Worm (Caenorhabditis elegans) whole organism, L4 larva: ENCODE measurements around the gene tsfm-1.

Experiments
- F10B5.3 ChIP-seq: sonication (generic microtip); optimal IDR thresholded peaks from 2 replicates; lab custom pipeline; 2016; ENCODE audit warnings: mild to moderate bottlenecking, missing genetic modification characterization, missing compliant biosample characterization
- F26F4.8 ChIP-seq: fragments of 200-800 bp; sonication (Bioruptor generic); conservative IDR thresholded peaks from 2 replicates; pipeline ENCODE4 v1.3.6; 2022; ENCODE audit warnings: missing genetic modification characterization, missing compliant biosample characterization
- F49E8.2 ChIP-seq: sonication (generic microtip); optimal IDR thresholded peaks from 2 replicates; lab custom pipeline; 2016; ENCODE audit warnings: missing compliant biosample characterization, mild to moderate bottlenecking, missing genetic modification characterization, borderline replicate concordance
- T26A8.4 ChIP-seq: fragments of 200-800 bp; sonication (Bioruptor generic); IDR thresholded peaks from 2 replicates; pipeline ENCODE4 v1.3.6; 2022; ENCODE audit warnings: missing genetic modification characterization, missing compliant biosample characterization
- aha-1 ChIP-seq: fragments of 150-350 bp; peaks from one replicate; lab custom pipeline; 2014; ENCODE audit warnings: missing biosample characterization, missing genetic modification characterization
- ceh-20 ChIP-seq: fragments of 200-800 bp; sonication (Bioruptor generic); IDR thresholded peaks from 2 replicates; pipeline ENCODE4 v1.3.6; 2022; ENCODE audit warnings: missing genetic modification reagents, missing genetic modification characterization, missing compliant biosample characterization
- ceh-32 ChIP-seq: sonication (generic microtip); optimal IDR thresholded peaks from 2 replicates; lab custom pipeline; 2016; ENCODE audit warnings: mild to moderate bottlenecking, missing genetic modification characterization, missing compliant biosample characterization; ENCODE audit not compliant: poor library complexity
- ceh-44 ChIP-seq: fragments of 200-800 bp; sonication (Bioruptor generic); IDR thresholded peaks from 2 replicates; pipeline ENCODE4 v1.3.6; 2022; ENCODE audit warnings: missing genetic modification reagents, missing genetic modification characterization, missing compliant biosample characterization
- ceh-82 ChIP-seq: sonication (generic microtip); optimal IDR thresholded peaks from 2 replicates; lab custom pipeline; 2017; ENCODE audit warnings: missing biosample characterization, missing genetic modification characterization
- daf-12 ChIP-seq: fragments of 150-350 bp; optimal IDR thresholded peaks from 2 replicates; lab custom pipeline; 2014; ENCODE audit warnings: missing biosample characterization, missing genetic modification reagents, missing genetic modification characterization
- daf-16 ChIP-seq, 3 experiments: sonication (generic microtip); optimal IDR thresholded peaks; 2 replicates each; lab custom pipeline; 2016 to 2017; ENCODE audit warnings: missing genetic modification characterization in 3 of 3, missing genetic modification reagents in 3 of 3, mild to moderate bottlenecking in 2 of 3, missing compliant biosample characterization in 2 of 3, missing biosample characterization in 1 of 3, moderate library complexity in 1 of 3
- daf-19 ChIP-seq: fragments of 200-800 bp; sonication (Bioruptor generic); conservative IDR thresholded peaks from 2 replicates; pipeline ENCODE4 v1.3.6; 2022; ENCODE audit warnings: missing genetic modification characterization, missing compliant biosample characterization
- dmd-8 ChIP-seq: fragments of 200-800 bp; sonication (Bioruptor generic); IDR thresholded peaks from 2 replicates; pipeline ENCODE4 v1.3.6; 2022; ENCODE audit warnings: missing genetic modification characterization, missing compliant biosample characterization
- dmd-9 ChIP-seq: fragments of 200-800 bp; sonication (Bioruptor generic); IDR thresholded peaks from 2 replicates; pipeline ENCODE4 v1.3.6; 2022; ENCODE audit warnings: missing genetic modification reagents, missing genetic modification characterization, missing compliant biosample characterization
- dpl-1 ChIP-seq: fragments of 150-350 bp; optimal IDR thresholded peaks from 2 replicates; lab custom pipeline; 2014; ENCODE audit warnings: missing biosample characterization, missing genetic modification reagents, missing genetic modification characterization
- duxl-1 ChIP-seq: sonication (generic microtip); optimal IDR thresholded peaks from 2 replicates; lab custom pipeline; 2016; ENCODE audit warnings: mild to moderate bottlenecking, missing genetic modification characterization, moderate library complexity, missing compliant biosample characterization; ENCODE audit not compliant: poor library complexity
- egl-27 ChIP-seq: sonication (generic microtip); optimal IDR thresholded peaks from 3 replicates; lab custom pipeline; 2017; ENCODE audit warnings: missing biosample characterization, missing genetic modification reagents, missing genetic modification characterization
- egl-43 ChIP-seq: fragments of 200-800 bp; sonication (Bioruptor generic); IDR thresholded peaks from 2 replicates; pipeline ENCODE4 v1.3.6; 2022; ENCODE audit warnings: missing genetic modification reagents, missing genetic modification characterization, missing compliant biosample characterization
- fos-1 ChIP-seq: fragments of 150-350 bp; optimal IDR thresholded peaks from 2 replicates; lab custom pipeline; 2014; ENCODE audit warnings: missing biosample characterization, missing genetic modification characterization
- gei-8 ChIP-seq: fragments of 200-800 bp; sonication (Bioruptor generic); optimal IDR thresholded peaks from 2 replicates; lab custom pipeline; 2018; ENCODE audit warnings: mild to moderate bottlenecking, missing genetic modification characterization, missing compliant biosample characterization
- hlh-30 ChIP-seq: sonication (generic microtip); optimal IDR thresholded peaks from 2 replicates; lab custom pipeline; 2017; ENCODE audit warnings: antibody characterized with exemption, mild to moderate bottlenecking, missing genetic modification characterization, missing compliant biosample characterization; ENCODE audit not compliant: insufficient read depth
- jun-1 ChIP-seq: fragments of 150-350 bp; optimal IDR thresholded peaks from 2 replicates; lab custom pipeline; 2014; ENCODE audit warnings: missing biosample characterization, missing genetic modification reagents, missing genetic modification characterization
- lin-1 ChIP-seq: fragments of 200-800 bp; sonication (Bioruptor generic); IDR thresholded peaks from 2 replicates; pipeline ENCODE4 v1.3.6; 2022; ENCODE audit warnings: missing genetic modification reagents, missing genetic modification characterization, missing compliant biosample characterization
- lin-13 ChIP-seq: fragments of 150-350 bp; optimal IDR thresholded peaks from 2 replicates; lab custom pipeline; 2014; ENCODE audit warnings: missing biosample characterization, missing genetic modification reagents, missing genetic modification characterization
- lin-15B ChIP-seq: fragments of 150-350 bp; sonication (generic microtip); optimal IDR thresholded peaks from 3 replicates; lab custom pipeline; 2014; ENCODE audit warnings: missing biosample characterization, missing genetic modification characterization
- lin-38 ChIP-seq: fragments of 200-800 bp; sonication (Bioruptor generic); IDR thresholded peaks from 2 replicates; pipeline ENCODE4 v1.3.6; 2022; ENCODE audit warnings: missing genetic modification reagents, missing genetic modification characterization, missing compliant biosample characterization
- lir-3 ChIP-seq: sonication (generic microtip); optimal IDR thresholded peaks from 2 replicates; lab custom pipeline; 2016; ENCODE audit warnings: mild to moderate bottlenecking, missing genetic modification characterization, missing compliant biosample characterization
- madf-5 ChIP-seq, 2 experiments: fragments of 200-800 bp; sonication (Bioruptor generic); IDR thresholded peaks; 2 replicates each; pipeline ENCODE4 v1.3.6; 2022; ENCODE audit warnings: missing compliant biosample characterization in 2 of 2, missing genetic modification characterization in 2 of 2
- mdl-1 ChIP-seq, 2 experiments: fragments of 150-350 bp in 1 of 2; sonication (generic microtip) in 1 of 2; optimal IDR thresholded peaks; 2 replicates each; lab custom pipeline; 2014 to 2017; ENCODE audit warnings: missing biosample characterization in 2 of 2, missing genetic modification characterization in 2 of 2
- mxl-3 ChIP-seq: fragments of 200-800 bp; sonication (Bioruptor generic); optimal IDR thresholded peaks from 2 replicates; lab custom pipeline; 2018; ENCODE audit warnings: mild to moderate bottlenecking, missing genetic modification characterization, missing compliant biosample characterization
- nhr-11 ChIP-seq: fragments of 150-350 bp; optimal IDR thresholded peaks from 2 replicates; lab custom pipeline; 2014; ENCODE audit warnings: missing biosample characterization, missing genetic modification characterization
- nhr-25 ChIP-seq: sonication (generic microtip); optimal IDR thresholded peaks from 2 replicates; lab custom pipeline; 2017; ENCODE audit warnings: missing genetic modification characterization, mild to moderate bottlenecking, missing compliant biosample characterization, antibody characterized with exemption, moderate library complexity, borderline replicate concordance; ENCODE audit not compliant: insufficient read depth
- nhr-28 ChIP-seq: fragments of 150-350 bp; optimal IDR thresholded peaks from 2 replicates; lab custom pipeline; 2014; ENCODE audit warnings: missing biosample characterization, missing genetic modification characterization
- nhr-41 ChIP-seq: fragments of 200-800 bp; sonication (Bioruptor generic); IDR thresholded peaks from 2 replicates; pipeline ENCODE4 v1.3.6; 2022; ENCODE audit warnings: missing genetic modification reagents, missing genetic modification characterization, missing compliant biosample characterization
- nhr-42 ChIP-seq: fragments of 200-800 bp; sonication (Bioruptor generic); IDR thresholded peaks from 2 replicates; pipeline ENCODE4 v1.3.6; 2022; ENCODE audit warnings: missing genetic modification characterization, missing compliant biosample characterization
- php-3 ChIP-seq: fragments of 200-800 bp; sonication (Bioruptor generic); IDR thresholded peaks from 2 replicates; pipeline ENCODE4 v1.3.6; 2022; ENCODE audit warnings: missing genetic modification reagents, missing genetic modification characterization, missing compliant biosample characterization
- rbr-2 ChIP-seq: sonication (generic microtip); optimal IDR thresholded peaks from 2 replicates; lab custom pipeline; 2016; ENCODE audit warnings: missing genotype, missing genetic modification characterization, missing compliant biosample characterization
- saeg-2 ChIP-seq: fragments of 200-800 bp; sonication (Bioruptor generic); IDR thresholded peaks from 2 replicates; pipeline ENCODE4 v1.3.6; 2022; ENCODE audit warnings: missing genetic modification reagents, missing genetic modification characterization, missing compliant biosample characterization
- sdz-12 ChIP-seq: fragments of 200-800 bp; sonication (Bioruptor generic); optimal IDR thresholded peaks from 2 replicates; lab custom pipeline; 2018; ENCODE audit warnings: mild to moderate bottlenecking, missing genetic modification characterization, missing compliant biosample characterization
- set-16 ChIP-seq: fragments of 200-800 bp; sonication (Bioruptor generic); IDR thresholded peaks from 2 replicates; pipeline ENCODE4 v1.3.6; 2022; ENCODE audit warnings: missing genetic modification reagents, missing genetic modification characterization, missing compliant biosample characterization
- snpc-4 ChIP-seq: fragments of 150-350 bp; optimal IDR thresholded peaks from 2 replicates; lab custom pipeline; 2014; ENCODE audit warnings: missing biosample characterization, missing genetic modification characterization
- spr-3 ChIP-seq: fragments of 200-800 bp; sonication (Bioruptor generic); optimal IDR thresholded peaks from 2 replicates; lab custom pipeline; 2018; ENCODE audit warnings: mild to moderate bottlenecking, missing genetic modification characterization, missing compliant biosample characterization
- tag-97 ChIP-seq: fragments of 200-800 bp; sonication (Bioruptor generic); IDR thresholded peaks from 2 replicates; pipeline ENCODE4 v1.3.6; 2022; ENCODE audit warnings: missing genetic modification characterization, missing compliant biosample characterization
- tra-1 ChIP-seq: fragments of 200-800 bp; sonication (Bioruptor generic); IDR thresholded peaks from 2 replicates; pipeline ENCODE4 v1.3.6; 2022; ENCODE audit warnings: missing genetic modification reagents, missing genetic modification characterization, missing compliant biosample characterization
- unc-130 ChIP-seq: sonication (generic microtip); optimal IDR thresholded peaks from 2 replicates; lab custom pipeline; 2016; ENCODE audit warnings: missing genetic modification reagents, missing genetic modification characterization, missing compliant biosample characterization
- unc-39 ChIP-seq: sonication (generic microtip); optimal IDR thresholded peaks from 2 replicates; lab custom pipeline; 2017; ENCODE audit warnings: missing biosample characterization, missing genetic modification characterization
- zag-1 ChIP-seq: fragments of 150-350 bp; optimal IDR thresholded peaks from 2 replicates; lab custom pipeline; 2014; ENCODE audit warnings: missing biosample characterization, missing genetic modification characterization
- zfp-3 ChIP-seq: fragments of 200-800 bp; sonication (Bioruptor generic); conservative IDR thresholded peaks from 2 replicates; pipeline ENCODE4 v1.3.6; 2022; ENCODE audit warnings: missing genetic modification reagents, missing genetic modification characterization, missing compliant biosample characterization
- zip-11 ChIP-seq: fragments of 200-800 bp; sonication (Bioruptor generic); IDR thresholded peaks from 2 replicates; pipeline ENCODE4 v1.3.6; 2022; ENCODE audit warnings: missing genetic modification characterization, missing compliant biosample characterization
- zip-2 ChIP-seq: fragments of 150-350 bp; optimal IDR thresholded peaks from 2 replicates; lab custom pipeline; 2014; ENCODE audit warnings: missing biosample characterization, missing genetic modification characterization
- ztf-7 ChIP-seq: fragments of 150-350 bp; optimal IDR thresholded peaks from 2 replicates; lab custom pipeline; 2014; ENCODE audit warnings: missing biosample characterization, missing genetic modification characterization

tsfm-1 gene

ce11 chrV:12291587-12291986, 20.2 kb upstream of the tsfm-1 start, which contains the start of the genes srpa-68 and srh-16 (continued):
- TF ChIP-seq duxl-1 (tag; lab: Kevin White, UChicago) (peak; percentile 87), F49E8.2 (tag; lab: Kevin White, UChicago) (peak; percentile 69), nhr-41 (GFP tag; lab: Robert Waterston, UW) (no peak), aha-1 (tag; lab: Kevin White, UChicago) (peak; percentile 97), ceh-20 (GFP tag; lab: Robert Waterston, UW) (peak; percentile 87), ceh-82 (tag; lab: Kevin White, UChicago) (no peak), T26A8.4 (GFP tag; lab: Robert Waterston, UW) (peak; percentile 89), mdl-1 (tag; optimal IDR thresholded peaks at IDR 0.05; lab: Kevin White, UChicago) (peak in 1 of 2 experiments; percentile 8), zip-11 (GFP tag; lab: Robert Waterston, UW) (no peak), daf-19 (GFP tag; lab: Robert Waterston, UW) (0 out of 2 replicates have a peak, but pooled peaks have one; percentile 17), unc-130 (GFP tag; lab: Kevin White, UChicago) (peak; percentile 59), nhr-42 (0 out of 2 replicates have a peak, but pooled peaks have one; percentile 44), ceh-32 (tag; lab: Kevin White, UChicago) (peak; percentile 26), tag-97 (no peak), sdz-12 (GFP tag; lab: Kevin White, UChicago) (no peak), lin-38 (GFP tag; lab: Robert Waterston, UW) (peak; percentile 88), snpc-4 (no peak), nhr-25 (no peak), madf-5 (GFP tag; IDR thresholded peaks at IDR 0.05; lab: Robert Waterston, UW) (no peak), spr-3 (GFP tag; lab: Kevin White, UChicago) (peak; percentile 17), rbr-2 (tag; lab: Kevin White, UChicago) (peak; percentile 89), nhr-11 (tag; lab: Kevin White, UChicago) (peak; percentile 56), dpl-1 (GFP tag; lab: Kevin White, UChicago) (peak; percentile 99), lin-13 (peak; percentile 74), F26F4.8 (no peak), lin-15B (tag; lab: Kevin White, UChicago) (peak; percentile 37), lir-3 (peak; percentile 36), ztf-7 (tag; lab: Kevin White, UChicago) (peak; percentile 74), nhr-28 (tag; lab: Kevin White, UChicago) (peak; percentile 72), zag-1 (tag; lab: Kevin White, UChicago) (no peak), egl-43 (GFP tag; lab: Robert Waterston, UW) (0 out of 2 replicates have a peak, but pooled peaks have one; percentile 53), jun-1 (tag; lab: Kevin White, UChicago) (peak; percentile 57), set-16 (GFP tag; lab: Robert Waterston, UW) (no peak), dmd-8 (no peak), saeg-2 (GFP tag; lab: Robert Waterston, UW) (no peak), mxl-3 (GFP tag; lab: Kevin White, UChicago) (no peak), tra-1 (GFP tag; lab: Robert Waterston, UW) (0 out of 2 replicates have a peak, but pooled peaks have one; percentile 21), fos-1 (tag; lab: Kevin White, UChicago) (no peak), hlh-30 (tag; lab: Kevin White, UChicago) (peak; percentile 80), unc-39 (tag; lab: Kevin White, UChicago) (no peak), daf-16 (GFP tag; optimal IDR thresholded peaks at IDR 0.05; lab: Kevin White, UChicago) (peak; percentile 33 to 50), daf-16 (tag; optimal IDR thresholded peaks at IDR 0.05; lab: Kevin White, UChicago) (peak; percentile 60), lin-1 (GFP tag; lab: Robert Waterston, UW) (peak; percentile 41; the same call in 1 of the 2 replicates), zfp-3 (no peak), daf-12 (tag; lab: Kevin White, UChicago) (no peak), dmd-9 (GFP tag; lab: Robert Waterston, UW) (no peak), egl-27 (tag; lab: Kevin White, UChicago) (no peak), F10B5.3 (peak; percentile 79), ceh-44 (GFP tag; lab: Robert Waterston, UW) (no peak), php-3 (GFP tag; lab: Robert Waterston, UW) (no peak), zip-2 (tag; lab: Kevin White, UChicago) (peak; percentile 78), gei-8 (GFP tag; lab: Kevin White, UChicago) (no peak)
